Fruit fly (Drosophila melanogaster): ENCODE results near the gene tara.

Gene tara

DNA sequence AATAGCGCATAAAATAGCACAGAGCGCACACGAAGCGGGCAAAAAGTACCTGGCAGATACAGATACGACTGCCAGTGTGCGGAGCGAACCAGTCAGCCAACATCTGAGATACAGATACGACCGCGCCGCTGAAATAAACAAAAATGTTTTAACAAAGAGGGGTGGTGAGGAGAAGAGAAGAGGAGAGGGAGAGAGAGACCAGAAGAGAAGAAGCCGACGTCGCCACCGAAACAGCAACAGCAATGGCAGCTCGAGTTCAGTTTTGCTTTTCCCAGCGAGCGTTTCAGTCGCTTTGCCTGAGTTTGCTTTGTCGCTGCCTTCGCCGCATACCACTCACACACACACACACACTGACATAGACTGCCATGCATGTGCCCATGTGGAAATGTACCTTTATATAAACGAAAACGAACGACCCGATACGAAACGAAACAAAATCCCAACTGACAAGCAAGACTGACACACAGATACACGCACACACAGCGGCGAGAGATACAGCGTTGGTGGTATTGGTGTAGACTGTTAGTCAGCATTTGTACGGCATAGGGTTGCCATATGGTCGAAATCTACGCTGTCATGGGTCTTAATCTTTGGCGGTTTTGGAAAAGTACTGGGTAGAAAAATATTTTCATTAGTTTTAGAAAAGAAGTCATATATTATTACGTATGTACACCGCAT, 15.8 kb downstream of the tara start (continued):
- TF ChIP-seq CHES-1-like (GFP tag; optimal IDR thresholded peaks at IDR 0.05) (no peak), Opbp (GFP tag; IDR thresholded peaks at IDR 0.05; ENCODE audit: partially characterized antibody) (no peak), tll (GFP tag; optimal IDR thresholded peaks at IDR 0.05) (no peak), CG11085 (GFP tag; IDR thresholded peaks at IDR 0.05) (no peak), sim (GFP tag; IDR thresholded peaks at IDR 0.05) (no peak), B-H2 (GFP tag; optimal IDR thresholded peaks at IDR 0.05) (peak; percentile 52), Hmx (GFP tag; optimal IDR thresholded peaks at IDR 0.05) (no peak), cato (GFP tag; optimal IDR thresholded peaks at IDR 0.05; ENCODE audit: borderline replicate concordance) (no peak), sd (tag; optimal IDR thresholded peaks at IDR 0.05) (peak; percentile 96), D (optimal IDR thresholded peaks at IDR 0.05) (peak; percentile 33), D (GFP tag; optimal IDR thresholded peaks at IDR 0.05) (peak; percentile 0), Atf6 (GFP tag; IDR thresholded peaks at IDR 0.05) (no peak), CG9727 (GFP tag; optimal IDR thresholded peaks at IDR 0.05) (no peak), TFAM (GFP tag; optimal IDR thresholded peaks at IDR 0.05) (no peak), Oli (tag; optimal IDR thresholded peaks at IDR 0.05) (no peak), Drgx (GFP tag; IDR thresholded peaks at IDR 0.05) (no peak), repo (GFP tag; optimal IDR thresholded peaks at IDR 0.05) (no peak), Meics (GFP tag; optimal IDR thresholded peaks at IDR 0.05) (no peak), CG17802 (tag; optimal IDR thresholded peaks at IDR 0.05) (no peak), mld (GFP tag; IDR thresholded peaks at IDR 0.05; ENCODE audit: partially characterized antibody) (no peak), pros (GFP tag; optimal IDR thresholded peaks at IDR 0.05) (peak; percentile 96), Abd-B (GFP tag; optimal IDR thresholded peaks at IDR 0.05) (no peak), wor (GFP tag; IDR thresholded peaks at IDR 0.05) (no peak), CG3407 (GFP tag; optimal IDR thresholded peaks at IDR 0.05) (no peak), pum (GFP tag; optimal IDR thresholded peaks at IDR 0.05) (peak; percentile 32), CG17359 (tag; optimal IDR thresholded peaks at IDR 0.05) (no peak), CG5245 (GFP tag; optimal IDR thresholded peaks at IDR 0.05) (no peak), BEAF-32 (GFP tag; optimal IDR thresholded peaks at IDR 0.05) (no peak), zfh2 (GFP tag; optimal IDR thresholded peaks at IDR 0.05) (no peak), crol (GFP tag; IDR thresholded peaks at IDR 0.05) (no peak), Bteb2 (GFP tag; optimal IDR thresholded peaks at IDR 0.05) (no peak), oc (tag; optimal IDR thresholded peaks at IDR 0.05) (peak; percentile 82), Side (GFP tag; optimal IDR thresholded peaks at IDR 0.05) (no peak), CG7987 (GFP tag; optimal IDR thresholded peaks at IDR 0.05) (peak; percentile 69), CG2120 (GFP tag; optimal IDR thresholded peaks at IDR 0.05) (peak; percentile 56), tna (GFP tag; IDR thresholded peaks at IDR 0.05; ENCODE audit: partially characterized antibody) (no peak), en (GFP tag; optimal IDR thresholded peaks at IDR 0.05) (no peak), Mes4 (GFP tag; optimal IDR thresholded peaks at IDR 0.05) (no peak), HHEX (GFP tag; optimal IDR thresholded peaks at IDR 0.05) (peak; percentile 19), ssp (GFP tag; IDR thresholded peaks at IDR 0.05) (no peak), Poxn (GFP tag; IDR thresholded peaks at IDR 0.05) (no peak), CG7786 (GFP tag; optimal IDR thresholded peaks at IDR 0.05) (no peak), CG13123 (GFP tag; optimal IDR thresholded peaks at IDR 0.05) (no peak), nom (GFP tag; optimal IDR thresholded peaks at IDR 0.05) (peak; percentile 61), CG2199 (GFP tag; IDR thresholded peaks at IDR 0.05) (no peak), CG33557 (GFP tag; optimal IDR thresholded peaks at IDR 0.05) (no peak), gt (GFP tag; IDR thresholded peaks at IDR 0.05) (no peak), CG3281 (GFP tag; optimal IDR thresholded peaks at IDR 0.05) (no peak), hth (optimal IDR thresholded peaks at IDR 0.05) (no peak), fru (optimal IDR thresholded peaks at IDR 0.05) (no peak), CG4404 (GFP tag; IDR thresholded peaks at IDR 0.05) (no peak)
